Worm (Caenorhabditis elegans) whole organism, L4/young adult: ENCODE results near the gene idh-1.

ENCODE experiments used
- W03F9.2 ChIP-seq: fragments of 150-350 bp; optimal IDR thresholded peaks from 2 replicates; lab custom pipeline; 2014; ENCODE audit warnings: missing biosample characterization, missing genetic modification characterization
- dao-5 ChIP-seq: sonication (generic microtip); optimal IDR thresholded peaks from 2 replicates; lab custom pipeline; 2016; ENCODE audit warnings: missing genotype, missing genetic modification characterization, moderate library complexity, missing compliant biosample characterization
- him-1 ChIP-seq: sonication (generic microtip); optimal IDR thresholded peaks from 2 replicates; lab custom pipeline; 2016; ENCODE audit warnings: missing genotype, missing genetic modification reagents, missing genetic modification characterization, missing compliant biosample characterization

idh-1 gene

DNA sequence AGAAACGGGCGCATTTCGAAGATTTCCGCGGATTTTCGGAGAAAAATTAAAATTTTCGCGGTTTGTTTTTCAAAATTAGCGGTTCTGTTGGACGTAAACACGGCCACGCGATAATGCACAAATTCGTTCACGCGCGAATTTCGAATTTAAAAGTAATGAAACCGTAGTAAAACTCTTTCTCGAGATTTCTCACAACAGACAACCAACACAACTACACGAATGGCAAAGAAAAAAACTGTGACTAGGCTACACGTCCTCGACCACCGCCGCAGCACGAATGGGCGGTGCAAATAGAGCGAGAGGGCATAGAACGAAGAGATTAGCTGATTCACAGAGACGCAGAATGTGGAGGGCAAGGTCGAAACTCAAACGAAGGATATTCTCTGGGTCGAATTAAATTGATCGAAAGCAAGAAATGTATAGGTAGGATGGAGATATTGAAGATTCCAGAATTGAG, at the start of gene idh-1:
idh-1 (minus strand) TSS at position 228 of the 457 bp plus-strand sequence.
- TF ChIP-seq W03F9.2 (tag; lab: Kevin White, UChicago) (peak; percentile 36), him-1 (no peak), dao-5 (tag; lab: Kevin White, UChicago) (no peak)

DNA sequence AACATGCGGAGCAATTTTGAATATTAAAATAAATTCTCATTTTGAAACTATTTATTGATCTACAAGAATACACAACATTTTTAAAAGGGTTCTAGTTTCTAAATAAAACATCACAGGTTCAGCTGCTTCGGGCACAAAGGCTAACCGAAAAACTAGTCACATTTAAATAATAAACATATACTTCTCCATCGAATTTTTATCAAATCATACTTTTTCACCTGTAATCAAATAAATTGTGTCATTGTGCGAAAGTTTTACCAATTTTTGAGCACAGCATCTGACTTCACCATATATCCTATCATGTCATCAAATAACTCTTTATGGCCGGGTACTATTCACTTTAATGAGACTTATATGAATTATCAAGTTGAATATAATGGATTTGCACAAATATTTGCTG, 49.4 kb upstream of the idh-1 start, which contains the start of gene sru-6:
sru-6 (plus strand) TSS at position 301 of the 400 bp plus-strand sequence.
- TF ChIP-seq him-1 (no peak), dao-5 (tag; lab: Kevin White, UChicago) (no peak), W03F9.2 (tag; lab: Kevin White, UChicago) (no peak)

DNA sequence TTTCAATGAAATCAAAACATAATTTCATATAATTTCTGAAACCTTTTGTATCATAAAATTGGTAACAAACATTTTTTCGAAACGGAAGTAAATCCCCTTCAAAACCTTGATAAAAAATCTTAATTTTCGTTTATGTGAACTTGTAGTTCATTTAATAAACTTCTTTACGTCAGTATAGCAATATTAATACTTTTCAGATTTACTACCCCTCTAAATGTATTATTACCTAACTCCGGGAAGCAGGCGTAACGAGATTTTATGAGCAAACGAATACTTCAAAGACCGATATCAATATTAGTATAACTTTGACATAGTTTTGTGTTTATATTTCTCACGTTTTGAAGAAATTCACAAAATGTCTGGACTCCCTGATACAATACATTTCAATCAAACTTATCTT, 47.4 kb upstream of the idh-1 start, which contains the start of gene sru-1:
sru-1 (plus strand) TSS at position 301 of the 400 bp plus-strand sequence.
- TF ChIP-seq dao-5 (tag; lab: Kevin White, UChicago) (no peak), him-1 (no peak), W03F9.2 (tag; lab: Kevin White, UChicago) (no peak)

DNA sequence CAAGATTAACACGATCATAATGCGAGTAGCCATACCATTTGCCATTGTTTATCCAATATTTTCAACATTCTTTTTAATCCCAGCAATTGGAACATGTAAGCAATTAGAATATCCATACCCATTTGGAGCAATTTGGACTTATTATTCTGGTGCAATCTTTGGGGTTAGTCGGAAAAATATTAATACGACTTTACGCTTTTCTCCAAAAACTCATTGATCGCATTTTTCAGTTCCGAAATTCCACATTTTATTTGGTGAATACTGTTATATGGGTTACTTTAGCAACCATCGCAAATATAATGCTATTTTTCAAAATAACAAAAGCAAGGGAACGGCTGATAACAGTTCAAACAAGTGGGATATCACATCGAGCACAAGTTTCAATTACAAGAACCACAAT, 45.9 kb upstream of the idh-1 start:
- TF ChIP-seq dao-5 (tag; lab: Kevin White, UChicago), result no peak
- no peak for TF ChIP-seq W03F9.2 (tag; lab: Kevin White, UChicago)
- TF ChIP-seq him-1, result no peak

DNA sequence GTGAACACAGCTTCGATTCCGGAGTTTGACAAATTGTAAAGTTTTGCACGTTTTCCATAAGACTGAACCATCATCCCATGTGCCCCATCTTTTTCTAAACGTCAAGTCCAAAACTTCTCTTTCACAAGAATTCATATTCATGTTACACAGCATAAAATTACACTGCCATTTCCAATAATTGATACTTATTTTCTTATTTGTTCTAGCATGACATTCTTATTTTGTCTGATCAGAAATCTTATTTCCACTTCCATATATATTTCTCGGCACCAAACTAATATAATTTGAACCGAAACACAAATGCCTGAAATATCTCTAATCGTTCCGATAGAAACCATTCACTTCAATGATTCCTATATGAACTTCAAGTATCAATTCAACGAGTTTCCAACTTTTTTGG, 45.1 kb upstream of the idh-1 start, which contains the start of gene sru-2:
sru-2 (plus strand) TSS at position 301 of the 400 bp plus-strand sequence.
- TF ChIP-seq dao-5 (tag; lab: Kevin White, UChicago), result no peak

DNA sequence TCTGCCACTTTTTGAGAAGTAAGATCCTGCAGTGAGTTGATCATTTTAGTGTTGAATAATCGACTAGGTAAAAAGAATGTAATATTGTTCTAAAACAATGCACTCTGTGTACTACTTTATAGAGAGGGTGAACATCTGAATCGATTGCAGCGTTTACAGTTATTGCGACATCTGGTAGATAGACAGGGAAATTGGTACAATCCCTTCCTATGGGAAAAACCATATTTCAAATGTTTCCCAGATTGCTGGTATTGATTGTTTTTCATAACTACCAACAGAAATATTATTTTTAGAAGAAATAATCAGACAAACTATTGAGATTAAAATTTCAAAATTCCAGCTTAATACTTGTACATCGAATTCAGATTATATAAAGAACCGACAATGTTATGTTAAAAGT, 44.1 kb upstream of the idh-1 start, which contains the start of gene gadr-2:
gadr-2 (minus strand) TSS at position 101 of the 400 bp plus-strand sequence.
- TF ChIP-seq dao-5 (tag; lab: Kevin White, UChicago) (no peak), W03F9.2 (tag; lab: Kevin White, UChicago) (no peak), him-1 (no peak)

DNA sequence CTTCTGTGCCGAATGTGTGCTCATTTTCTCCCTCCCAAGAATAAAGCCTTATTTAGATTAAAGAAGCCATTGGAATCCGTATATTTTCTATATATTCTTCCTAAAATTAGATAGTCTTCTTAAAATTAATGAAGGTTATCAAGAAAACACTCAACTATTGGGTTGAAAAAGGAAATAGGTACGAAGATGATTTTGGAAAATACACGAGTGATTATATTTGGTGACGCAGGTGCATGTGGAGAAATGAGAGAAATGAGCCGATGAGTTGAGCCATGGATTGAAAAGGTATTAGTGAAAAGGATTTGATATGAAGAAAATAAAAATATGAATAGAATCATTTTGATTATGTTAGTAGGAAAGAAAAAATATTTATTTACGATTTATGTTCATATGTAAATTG, 40.0 kb upstream of the idh-1 start, which contains the start of gene cng-3:
cng-3 (minus strand) TSS at position 102 of the 400 bp plus-strand sequence.
- no peak for TF ChIP-seq W03F9.2 (tag; lab: Kevin White, UChicago)
- TF ChIP-seq him-1, result no peak
- TF ChIP-seq dao-5 (tag; lab: Kevin White, UChicago), result no peak

DNA sequence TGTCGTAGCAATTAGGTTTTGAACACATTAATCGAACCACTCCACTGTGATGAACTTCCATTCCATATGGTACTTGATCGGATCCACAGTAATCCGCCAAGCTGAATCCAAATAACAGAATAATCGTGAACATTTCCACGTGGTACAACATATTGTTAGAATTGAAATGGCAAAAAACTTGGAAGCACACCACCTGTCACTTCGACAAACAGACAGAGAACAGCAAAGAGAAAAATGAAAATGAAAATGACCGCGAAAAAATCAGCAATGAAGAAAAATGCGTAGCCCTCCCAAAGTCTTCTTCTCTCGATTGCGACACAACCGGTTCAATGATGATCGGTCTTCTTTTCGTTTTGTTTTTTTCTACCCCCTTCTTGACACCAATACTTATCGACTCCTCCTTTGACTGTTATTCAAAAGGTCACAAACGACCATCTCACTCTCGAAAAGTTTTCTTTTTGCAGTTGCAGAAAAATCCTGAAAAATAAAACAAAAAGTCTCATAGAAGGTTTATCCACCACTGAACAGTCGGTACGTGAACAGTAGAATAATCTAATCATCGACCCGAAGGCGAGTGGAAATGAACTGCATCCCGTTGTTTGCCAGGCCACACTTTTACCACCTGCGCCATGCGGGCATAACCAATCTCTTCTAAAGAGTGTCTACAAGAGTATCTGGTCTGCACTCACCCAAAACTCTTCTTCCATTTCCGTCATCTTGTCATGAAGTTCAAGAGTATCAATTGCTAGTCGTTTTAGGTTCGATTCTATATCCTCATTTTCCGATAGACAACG, 36.4 kb upstream of the idh-1 start, which contains the start of gene wrt-3:
wrt-3 (minus strand) TSS at position 322 of the 794 bp plus-strand sequence.
- no peak for TF ChIP-seq W03F9.2 (tag; lab: Kevin White, UChicago)
- TF ChIP-seq him-1, result peak; percentile 36
- peak; percentile 88 for TF ChIP-seq dao-5 (tag; lab: Kevin White, UChicago)

DNA sequence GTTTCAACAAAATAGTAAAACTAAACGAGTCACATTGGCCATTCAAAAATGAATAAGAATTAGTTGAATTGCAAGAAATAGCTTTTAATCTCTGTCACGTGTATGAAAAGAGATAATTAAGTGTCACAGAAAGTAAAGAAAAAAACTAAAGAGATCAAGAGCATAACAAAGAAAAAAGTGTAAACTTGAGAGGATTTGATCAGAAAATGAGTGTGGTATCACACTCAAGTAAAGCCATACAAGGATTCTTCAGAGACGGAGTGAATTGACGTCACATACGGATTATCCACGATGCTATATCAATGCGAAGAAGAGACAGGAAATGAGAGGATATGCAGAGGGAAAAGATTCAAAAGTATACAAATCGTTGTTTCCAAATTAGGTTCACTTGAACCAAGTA, 28.4 kb upstream of the idh-1 start:
- TF ChIP-seq him-1 (no peak), dao-5 (tag; lab: Kevin White, UChicago) (no peak), W03F9.2 (tag; lab: Kevin White, UChicago) (no peak)

DNA sequence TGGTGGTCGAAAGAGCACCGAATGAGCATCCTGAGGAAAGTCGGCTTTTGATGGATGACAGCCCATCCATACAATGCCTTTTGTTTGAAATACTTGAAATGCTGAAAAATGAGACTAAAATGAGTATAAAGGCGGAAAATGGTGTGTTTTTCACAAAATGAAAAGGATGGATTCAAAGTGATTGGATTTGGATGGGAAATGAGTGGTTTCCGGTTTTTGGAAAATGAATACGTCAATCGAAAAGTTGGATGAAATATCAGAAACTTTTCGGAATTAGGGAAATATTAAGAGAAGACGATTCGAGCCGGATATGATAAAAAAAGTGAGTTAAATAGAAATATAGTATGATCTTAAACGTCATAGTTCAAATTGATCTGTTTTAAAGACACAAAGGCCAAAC, 26.5 kb upstream of the idh-1 start, which contains the start of gene F38E11.6:
F38E11.6 (minus strand) TSS at position 101 of the 400 bp plus-strand sequence.
- TF ChIP-seq him-1 (no peak), W03F9.2 (tag; lab: Kevin White, UChicago) (no peak), dao-5 (tag; lab: Kevin White, UChicago) (no peak)

DNA sequence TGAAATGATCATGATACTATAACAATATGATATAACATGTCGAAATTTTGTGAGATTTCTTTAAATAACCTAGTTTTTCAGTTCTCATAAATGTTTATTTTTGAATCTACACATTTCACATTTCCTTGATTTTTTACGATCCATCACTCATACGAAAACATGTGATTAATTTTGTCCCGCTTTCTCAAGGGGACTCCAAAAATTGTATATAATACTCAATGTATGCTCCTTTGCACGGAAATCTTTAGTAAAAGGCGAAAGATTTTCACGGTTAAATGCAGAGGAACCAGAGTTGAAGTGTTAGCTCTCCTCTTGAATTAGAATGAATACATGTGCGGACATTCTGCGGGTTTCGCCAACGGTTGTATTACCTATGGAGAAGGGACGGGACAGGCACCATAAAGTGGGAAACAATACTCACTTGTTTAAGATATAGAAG, 23.5 kb upstream of the idh-1 start:
- TF ChIP-seq dao-5 (tag; lab: Kevin White, UChicago) (no peak), W03F9.2 (tag; lab: Kevin White, UChicago) (no peak), him-1 (no peak)

DNA sequence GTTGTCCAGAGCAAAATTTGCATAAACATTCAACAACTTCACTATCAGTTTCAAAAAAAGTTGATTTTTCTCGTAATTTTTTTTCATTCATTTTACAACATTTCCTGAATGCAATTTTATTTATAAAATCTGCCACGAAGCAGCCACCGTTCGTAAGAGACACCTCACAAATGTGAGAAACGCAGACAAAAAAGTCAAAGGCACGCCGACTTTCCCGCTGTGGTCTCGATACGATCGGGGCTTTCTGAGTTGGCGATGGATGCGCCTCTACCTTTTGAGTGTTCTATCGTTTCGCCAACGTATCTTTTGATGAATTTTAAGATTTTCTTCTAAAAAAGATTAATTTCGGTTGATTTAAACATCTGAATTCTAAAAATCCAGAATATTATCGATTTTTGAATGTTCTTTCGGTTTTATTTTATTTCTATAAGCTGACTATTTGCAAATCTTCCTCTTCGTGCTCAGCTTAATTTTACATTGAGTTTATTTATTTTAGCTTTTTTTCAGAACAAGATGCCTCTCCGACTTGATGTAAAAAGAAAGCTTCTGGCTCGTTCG, 18.4 kb upstream of the idh-1 start, which contains the start of gene copb-2:
copb-2 (plus strand) TSS at position 508 of the 558 bp plus-strand sequence.
- no peak for TF ChIP-seq dao-5 (tag; lab: Kevin White, UChicago)
- no peak for TF ChIP-seq him-1
- no peak for TF ChIP-seq W03F9.2 (tag; lab: Kevin White, UChicago)

DNA sequence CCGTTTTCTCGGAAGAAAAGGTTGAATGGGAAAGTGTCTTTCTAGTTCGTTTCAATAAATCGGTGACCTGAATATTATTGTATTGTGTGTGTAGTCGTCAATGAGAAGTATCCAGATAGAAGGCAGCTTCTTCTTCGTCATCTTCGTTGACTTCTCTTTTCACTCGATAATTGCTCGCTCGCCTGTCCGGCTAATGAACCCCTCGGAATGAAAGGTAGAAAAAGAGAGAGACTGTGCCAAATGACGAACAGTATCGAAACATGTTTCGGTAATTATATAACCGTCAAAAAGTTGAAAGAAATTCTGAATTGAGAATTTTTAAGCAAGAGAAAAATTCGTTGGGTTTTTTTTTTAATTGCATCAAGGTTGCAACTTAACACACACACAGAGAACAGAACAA, 16.5 kb upstream of the idh-1 start, which contains the start of gene cutl-17:
cutl-17 (minus strand) TSS at position 101 of the 400 bp plus-strand sequence.
- TF ChIP-seq dao-5 (tag; lab: Kevin White, UChicago) (no peak), him-1 (no peak), W03F9.2 (tag; lab: Kevin White, UChicago) (no peak)

DNA sequence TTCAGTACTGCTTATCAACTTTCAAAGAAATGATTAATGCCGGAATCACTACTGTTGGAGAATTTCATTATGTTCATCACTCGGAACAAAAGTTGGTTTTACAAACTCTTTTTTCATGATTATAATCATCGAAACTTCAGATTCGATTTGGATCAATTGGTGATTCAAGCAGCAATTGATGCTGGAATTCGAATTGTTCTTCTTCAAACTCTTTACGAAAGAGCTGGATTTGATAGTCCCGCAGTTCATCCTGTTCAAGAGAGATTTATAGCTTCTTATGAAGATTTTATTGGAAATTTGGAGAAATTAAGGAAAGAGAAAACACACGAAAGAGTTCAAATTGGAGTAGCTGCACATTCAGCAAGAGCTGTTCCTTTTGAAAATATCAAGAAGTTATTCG, 10.9 kb upstream of the idh-1 start:
- TF ChIP-seq W03F9.2 (tag; lab: Kevin White, UChicago) (no peak), dao-5 (tag; lab: Kevin White, UChicago) (no peak), him-1 (no peak)
